Fruit fly (Drosophila melanogaster): ENCODE results near the gene IPIP.

DNA sequence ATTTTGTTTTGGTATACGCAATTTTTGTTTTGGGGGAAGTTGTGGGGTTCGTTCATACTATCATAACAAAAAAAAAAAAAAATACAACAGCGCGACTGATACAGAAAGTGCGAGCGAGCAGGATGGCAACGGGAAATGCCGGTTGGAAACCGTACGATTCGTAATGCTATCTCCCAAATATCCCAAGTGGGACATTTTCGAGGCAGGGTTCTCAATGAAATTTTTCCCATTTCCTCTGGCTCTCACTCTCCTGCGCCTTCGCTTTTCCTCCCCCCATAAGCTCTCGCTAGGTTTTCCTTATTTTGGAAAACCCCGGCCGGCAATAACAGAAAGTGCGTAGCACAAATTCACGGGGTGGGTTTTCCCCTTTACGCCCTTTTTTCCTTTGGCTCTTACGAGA lies 44.5 kb downstream of the IPIP start:
- TF ChIP-seq acj6 (GFP tag; optimal IDR thresholded peaks at IDR 0.05) (no peak), Sox14 (GFP tag; optimal IDR thresholded peaks at IDR 0.05) (no peak), CG6854 (GFP tag; optimal IDR thresholded peaks at IDR 0.05) (no peak), svp (GFP tag) (no peak), net (GFP tag; optimal IDR thresholded peaks at IDR 0.05) (no peak), CG3032 (tag; optimal IDR thresholded peaks at IDR 0.05) (no peak), cyc (GFP tag; optimal IDR thresholded peaks at IDR 0.05) (no peak), Hr39 (GFP tag; optimal IDR thresholded peaks at IDR 0.05) (no peak), OdsH (GFP tag; optimal IDR thresholded peaks at IDR 0.05) (no peak), ss (GFP tag; optimal IDR thresholded peaks at IDR 0.05) (no peak), dac (GFP tag; optimal IDR thresholded peaks at IDR 0.05) (no peak)
